Worm (Caenorhabditis elegans) whole organism, L4/young adult: ENCODE measurements around the gene F47B7.5.

Experiments used
- W03F9.2 ChIP-seq: fragments of 150-350 bp; optimal IDR thresholded peaks from 2 replicates; lab custom pipeline; 2014; ENCODE audit warnings: missing biosample characterization, missing genetic modification characterization
- dao-5 ChIP-seq: sonication (generic microtip); optimal IDR thresholded peaks from 2 replicates; lab custom pipeline; 2016; ENCODE audit warnings: missing genotype, missing genetic modification characterization, moderate library complexity, missing compliant biosample characterization
- him-1 ChIP-seq: sonication (generic microtip); optimal IDR thresholded peaks from 2 replicates; lab custom pipeline; 2016; ENCODE audit warnings: missing genotype, missing genetic modification reagents, missing genetic modification characterization, missing compliant biosample characterization

DNA sequence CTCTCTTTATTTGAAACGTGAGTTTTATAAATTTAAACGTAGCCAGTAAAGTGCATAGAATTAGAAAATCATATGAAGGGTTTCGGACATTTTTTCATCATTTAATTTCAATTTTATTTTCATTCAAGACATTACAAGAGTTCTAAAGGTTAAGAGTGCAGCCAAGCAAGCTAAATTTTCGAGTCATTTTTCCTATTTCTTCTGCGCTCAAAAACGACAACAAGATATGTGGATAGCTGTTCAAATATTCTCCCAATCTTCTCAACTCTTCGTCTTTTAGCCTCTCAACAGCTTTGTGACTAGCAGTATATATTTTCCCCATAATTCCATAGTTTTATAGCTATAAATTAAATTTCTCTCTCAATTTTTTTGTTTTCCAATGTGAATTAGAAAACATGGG, 15.0 kb upstream of the F47B7.5 start:
- TF ChIP-seq him-1 (tag; lab: Kevin White, UChicago) = no peak
- no peak for TF ChIP-seq dao-5 (tag; lab: Kevin White, UChicago)
- no peak for TF ChIP-seq W03F9.2 (tag; lab: Kevin White, UChicago)
